Fruit fly (Drosophila melanogaster) S2 (cell line): ENCODE data around the gene primo-2.

ENCODE experiments used
- CG8478 ChIP-seq: fragments of >200 bp; optimal IDR thresholded peaks from 2 replicates; lab custom pipeline; 2018
- CTCF ChIP-seq, 2 experiments: fragments of >200 bp; optimal IDR thresholded peaks; 2 replicates each; lab custom pipeline; 2018

DNA sequence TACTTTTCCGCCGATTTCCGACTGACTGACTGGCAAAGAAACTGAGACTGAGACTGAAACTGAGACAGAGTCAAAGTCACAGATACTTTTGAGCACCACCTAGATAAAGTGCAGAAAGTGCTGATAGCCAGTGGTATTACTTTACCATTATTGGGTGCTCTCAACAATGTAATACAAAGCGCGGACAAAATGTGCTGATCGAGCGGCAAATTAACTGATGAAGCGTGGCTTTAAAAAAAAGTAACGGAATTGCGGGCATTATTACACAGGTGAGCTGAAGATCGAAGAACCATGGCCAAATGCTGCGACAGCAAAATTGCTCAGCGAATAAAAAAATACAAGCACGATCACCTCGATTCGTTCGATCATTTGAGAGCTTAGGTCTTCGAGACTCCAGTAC is 17.3 kb upstream of the primo-2 start:
- TF ChIP-seq CTCF (optimal IDR thresholded peaks at IDR 0.05; lab: Kevin White, UChicago): no peak
- TF ChIP-seq CG8478: no peak
